Worm (Caenorhabditis elegans) whole organism, late embryonic: ENCODE results near the gene F14H12.7.

Source experiments
- dve-1 ChIP-seq: sonication (generic microtip); optimal IDR thresholded peaks from 2 replicates; lab custom pipeline; 2017; ENCODE audit warnings: antibody characterized with exemption, mild to moderate bottlenecking, missing genetic modification characterization, missing compliant biosample characterization
- fkh-10 ChIP-seq: fragments of 150-350 bp; optimal IDR thresholded peaks from 2 replicates; lab custom pipeline; 2014; ENCODE audit warnings: missing biosample characterization, missing genetic modification reagents, missing genetic modification characterization
- nfya-1 ChIP-seq: sonication (generic microtip); optimal IDR thresholded peaks from 2 replicates; lab custom pipeline; 2017; ENCODE audit warnings: missing genetic modification characterization, mild to moderate bottlenecking, missing compliant biosample characterization, antibody characterized with exemption, moderate library complexity
- pat-9 ChIP-seq: fragments of 200-800 bp; sonication (Bioruptor generic); optimal IDR thresholded peaks from 2 replicates; lab custom pipeline; 2018; ENCODE audit warnings: mild to moderate bottlenecking, missing genetic modification characterization, moderate library complexity, missing compliant biosample characterization
- pros-1 ChIP-seq: fragments of 150-350 bp; optimal IDR thresholded peaks from 2 replicates; lab custom pipeline; 2014; ENCODE audit warnings: missing biosample characterization, missing genetic modification reagents, missing genetic modification characterization

DNA sequence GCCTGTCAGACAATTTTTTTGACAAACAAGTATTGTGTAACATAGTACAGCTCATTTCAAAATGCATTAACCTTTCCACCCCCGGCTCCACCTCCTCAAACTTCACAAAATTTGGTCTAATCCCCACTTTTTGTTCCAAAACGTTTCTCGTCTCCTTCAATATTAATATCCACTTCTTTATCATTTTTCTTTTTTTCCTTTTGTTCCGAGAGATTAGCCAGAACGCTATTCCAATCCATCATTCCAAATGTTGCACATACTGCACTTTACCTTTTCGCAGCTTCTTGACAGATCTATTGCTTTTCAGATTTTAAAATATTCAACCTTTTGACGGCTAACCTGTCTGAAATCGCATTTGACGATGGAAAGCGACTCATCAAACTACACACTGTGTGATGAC, 40.4 kb upstream of the F14H12.7 start, which contains the start of gene D1079.1:
- TF ChIP-seq nfya-1 (tag; lab: Kevin White, UChicago) (no peak), fkh-10 (GFP tag; lab: Kevin White, UChicago) (no peak), pros-1 (tag; lab: Kevin White, UChicago) (no peak), dve-1 (tag; lab: Kevin White, UChicago) (no peak), pat-9 (no peak)
